Worm (Caenorhabditis elegans) whole organism, dauer: Measurements from ENCODE around the gene T03F6.3.
"Not testable (repeated sequence)": the region's sequence is repeated elsewhere in the genome, so short reads cannot be mapped to it uniquely, and the experiment has no call there.

Source experiments
- unc-62 ChIP-seq: sonication (generic microtip); optimal IDR thresholded peaks from 2 replicates; lab custom pipeline; 2017; ENCODE audit warnings: missing biosample characterization, missing genetic modification reagents, missing genetic modification characterization

Gene T03F6.3

DNA sequence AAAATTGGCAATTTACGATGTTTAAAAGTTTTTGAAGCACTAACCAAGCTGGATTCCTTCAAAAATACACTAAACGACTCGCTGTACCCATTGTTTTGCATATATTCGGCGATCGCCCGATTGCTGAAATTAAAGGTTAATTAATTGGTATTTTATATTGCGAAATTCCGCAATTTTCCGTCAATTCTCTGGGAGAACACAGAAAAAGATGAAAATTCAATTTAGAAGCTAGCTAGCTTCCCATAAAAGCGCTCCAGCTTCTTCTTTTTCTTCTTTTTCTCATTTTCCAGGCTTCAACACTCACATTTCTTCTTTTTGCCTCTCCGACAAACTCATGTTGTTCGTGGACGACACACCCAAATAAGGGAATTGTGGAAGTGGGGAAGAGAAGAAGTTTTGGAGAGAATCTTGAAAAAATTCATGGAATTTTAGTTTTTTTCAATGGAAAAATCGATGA, 12.9 kb upstream of the T03F6.3 start, which contains the start of gene lis-1:
Gene lis-1 (minus strand): TSS at position 407 of the 457 bp plus-strand sequence.
- TF ChIP-seq unc-62, result no peak

- no peak for TF ChIP-seq unc-62
Measured at ce11 chrIII:13377249-13377648, 11.9 kb upstream of the T03F6.3 start.

DNA sequence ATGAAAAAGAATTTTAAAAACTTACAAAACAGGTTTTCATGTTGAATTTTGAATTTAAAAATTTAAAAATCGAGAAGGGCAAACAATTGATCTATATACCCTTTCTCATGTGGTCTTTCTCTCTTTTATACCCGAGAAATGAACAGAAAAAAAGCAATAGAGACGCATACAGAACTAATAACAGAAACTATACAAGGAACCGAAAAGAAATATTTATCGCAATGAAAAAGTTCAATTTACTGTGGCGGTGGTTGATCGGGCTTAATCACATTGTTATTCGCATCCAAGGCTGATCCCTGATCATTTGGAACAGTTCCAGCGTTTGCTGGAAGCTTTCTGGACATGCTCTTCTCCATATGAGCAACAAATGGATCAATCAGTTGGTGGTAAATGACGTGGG, 11.0 kb upstream of the T03F6.3 start, which contains the start of gene T03F6.10:
Gene T03F6.10 (minus strand): TSS at position 101 of the 400 bp plus-strand sequence.
- no peak for TF ChIP-seq unc-62

ce11 chrIII:13380196-13380595, 9.0 kb upstream of the T03F6.3 start, which contains the start of gene T03F6.6:
Gene T03F6.6 (minus strand): TSS chrIII:13380296.
- TF ChIP-seq unc-62, result no peak

DNA sequence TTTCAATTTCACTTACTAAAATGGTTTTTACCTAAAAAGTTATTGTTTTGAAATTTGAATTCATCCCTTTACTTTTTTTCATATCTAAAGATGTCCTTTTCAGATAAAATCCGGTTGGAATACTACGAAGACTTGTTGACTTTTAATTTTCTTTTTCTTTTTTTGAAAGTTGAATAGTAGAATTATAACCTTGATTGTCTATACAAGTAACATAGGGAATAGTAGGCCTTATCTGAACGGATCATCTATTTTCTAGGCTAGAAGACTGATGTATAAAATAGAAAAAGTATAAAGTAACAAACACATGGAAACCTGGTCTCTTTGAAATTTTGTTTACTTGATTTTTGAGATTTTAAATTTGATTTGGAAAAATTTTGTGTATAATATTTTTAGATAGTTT, 8.3 kb upstream of the T03F6.3 start:
- TF ChIP-seq unc-62, result no peak

DNA sequence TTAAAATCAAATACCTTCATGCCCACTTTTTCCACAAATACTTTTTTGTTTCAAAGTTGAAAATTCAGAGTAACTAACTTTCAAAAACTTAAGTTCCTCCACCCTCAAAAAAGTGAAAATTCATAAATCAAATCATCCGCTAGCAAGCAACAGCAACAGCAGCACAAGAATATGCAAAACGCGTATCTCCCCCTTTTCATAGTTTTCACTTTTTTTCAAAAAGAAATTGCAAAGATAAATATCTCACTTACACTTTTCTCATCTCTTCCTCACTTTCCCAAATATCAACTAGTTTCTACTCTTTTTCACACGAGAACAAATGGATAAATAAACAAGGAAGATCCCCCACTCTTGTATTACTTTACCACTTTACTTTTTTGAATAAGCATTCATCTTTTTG, 7.5 kb upstream of the T03F6.3 start:
- TF ChIP-seq unc-62, result no peak

ce11 chrIII:13383159-13383558, 6.0 kb upstream of the T03F6.3 start:
- no peak for TF ChIP-seq unc-62

DNA sequence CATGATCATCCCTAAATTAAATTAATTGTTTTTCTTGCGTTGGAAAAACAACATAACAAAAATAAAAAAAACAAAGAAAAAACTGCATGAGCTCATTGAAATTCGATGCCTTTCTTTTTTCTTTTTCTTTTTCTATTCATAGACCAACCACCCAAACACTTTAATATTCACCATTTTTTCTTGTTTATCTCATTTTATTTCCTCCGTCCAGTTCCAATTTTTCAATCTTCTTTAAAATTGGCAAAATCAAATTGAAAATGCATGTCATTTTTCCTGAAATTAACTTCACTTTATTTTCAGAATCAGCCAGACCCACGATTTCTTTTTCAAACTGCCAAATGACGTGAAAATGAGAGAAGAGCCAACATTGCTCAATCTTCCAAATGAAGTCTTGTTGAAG, 3.3 kb upstream of the T03F6.3 start, which contains the start of gene T03F6.4:
Gene T03F6.4 (plus strand): TSS at position 301 of the 400 bp plus-strand sequence.
- TF ChIP-seq unc-62, result no peak

DNA sequence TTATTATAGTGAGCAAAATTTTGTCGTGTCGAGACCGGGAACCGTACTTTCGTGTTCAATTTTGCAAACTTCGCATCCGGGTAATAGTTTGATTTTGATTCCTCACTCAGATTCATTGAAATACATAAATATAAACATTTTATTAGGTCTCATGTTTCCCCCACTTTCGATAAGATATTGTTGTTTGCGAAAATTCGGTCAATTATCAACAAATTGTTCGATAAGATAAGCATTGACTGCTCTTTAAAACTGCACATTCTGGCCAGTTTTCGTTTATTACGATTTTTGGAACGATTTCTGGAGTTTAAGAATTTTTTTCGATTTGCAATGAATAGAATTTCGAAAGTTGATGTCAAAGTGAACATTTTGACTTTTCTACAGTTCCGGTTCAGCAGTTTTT, 574 bp upstream of the T03F6.3 start:
- TF ChIP-seq unc-62, result no peak

DNA sequence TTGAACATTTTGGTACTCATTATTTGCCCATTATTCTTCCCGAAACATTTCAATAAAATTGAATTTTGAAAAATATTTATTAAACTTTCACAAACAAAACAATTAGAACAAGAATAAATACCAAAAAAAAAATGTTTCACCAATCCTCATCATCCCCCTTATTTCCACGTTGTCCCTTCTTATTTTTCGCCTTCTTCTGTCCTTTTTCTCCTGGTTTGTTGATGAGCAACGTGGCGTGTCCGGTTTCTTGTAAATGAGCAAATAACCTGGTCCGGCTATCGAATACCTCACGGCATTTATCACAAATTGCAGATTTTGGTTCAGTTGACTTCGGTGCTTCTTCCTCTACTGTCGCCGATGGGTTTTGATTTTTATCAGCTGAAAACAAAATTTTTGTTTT, 1.6 kb downstream of the T03F6.3 start:
- no peak for TF ChIP-seq unc-62

DNA sequence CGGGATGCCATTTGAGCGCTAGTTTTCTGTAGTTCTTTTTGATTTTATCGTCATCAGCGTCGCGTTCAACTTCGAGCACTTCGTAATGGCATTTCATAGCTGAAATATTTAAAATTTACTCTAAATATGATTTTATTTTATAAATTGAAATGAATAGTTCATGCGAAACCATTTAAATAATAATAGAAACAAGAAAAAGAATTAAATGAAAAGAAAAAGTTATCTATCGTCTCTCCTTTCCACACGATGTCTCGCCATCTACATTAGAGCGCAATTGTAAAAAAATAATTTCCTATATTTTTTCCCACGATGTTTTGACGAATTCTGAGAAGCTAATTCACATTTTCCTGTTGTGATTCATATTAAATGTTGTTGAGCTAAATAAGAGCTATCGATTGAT, 4.0 kb downstream of the T03F6.3 start, which contains the start of gene dnj-17:
Gene dnj-17 (minus strand): TSS at position 101 of the 400 bp plus-strand sequence.
- no peak for TF ChIP-seq unc-62

- TF ChIP-seq unc-62, result no peak
Measured at ce11 chrIII:13393647-13394046, 4.5 kb downstream of the T03F6.3 start, which contains the start of gene qdpr-1. Gene qdpr-1 (plus strand): TSS chrIII:13393910.

- TF ChIP-seq unc-62, result no peak
Measured at ce11 chrIII:13395262-13395661, 6.1 kb downstream of the T03F6.3 start, which contains the start of gene F11F1.1. Gene F11F1.1 (plus strand): TSS chrIII:13395562.

ce11 chrIII:13401673-13402258, 12.6 kb downstream of the T03F6.3 start, which contains the start of the genes srlf-9 and srlf-10:
Gene srlf-9 (minus strand): TSS chrIII:13401773.
Gene srlf-10 (plus strand): TSS chrIII:13402208.
- TF ChIP-seq unc-62, result not testable (repeated sequence)

DNA sequence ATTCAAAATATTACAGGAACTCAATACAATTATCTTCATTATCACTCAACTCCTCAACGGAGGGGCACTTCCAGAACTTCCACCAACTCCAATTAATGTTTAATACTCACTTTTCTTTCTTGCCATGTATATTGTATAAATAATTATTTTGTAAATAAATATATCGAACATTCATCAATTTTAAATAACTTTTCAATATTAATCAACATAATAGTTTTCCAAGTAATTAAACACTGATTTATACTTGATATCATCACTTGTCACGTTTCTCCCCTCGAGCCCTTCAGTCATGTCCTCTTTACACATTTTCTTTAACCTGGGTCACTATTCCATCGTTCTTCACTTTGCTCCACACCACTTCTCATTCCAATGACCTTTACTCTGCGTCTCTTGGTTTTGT, 13.7 kb downstream of the T03F6.3 start, which contains the start of gene mig-18:
Gene mig-18 (plus strand): TSS at position 301 of the 400 bp plus-strand sequence.
- no peak for TF ChIP-seq unc-62

- TF ChIP-seq unc-62, result no peak
Measured at ce11 chrIII:13404418-13404817, 15.2 kb downstream of the T03F6.3 start, which contains the start of gene ttr-52. Gene ttr-52 (plus strand): TSS chrIII:13404718.

DNA sequence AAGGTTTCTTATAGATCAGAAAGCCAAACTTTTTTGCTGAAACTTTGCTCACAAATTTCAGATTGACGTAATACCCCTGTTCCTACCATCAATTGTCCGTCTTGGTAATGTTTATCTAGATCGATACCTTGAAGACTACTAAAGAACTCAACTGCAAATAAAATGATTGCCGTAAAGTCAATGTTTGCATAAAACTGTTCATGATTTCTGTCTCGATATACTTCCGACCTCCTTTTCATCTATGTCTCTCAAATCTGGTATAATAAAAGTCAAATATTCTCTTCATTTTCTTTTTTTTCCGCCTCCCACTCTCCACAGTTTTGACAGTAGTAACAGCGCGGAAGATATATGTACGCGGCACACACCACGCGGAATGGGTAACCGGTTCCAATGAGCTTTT, 16.3 kb downstream of the T03F6.3 start, which contains the start of gene nas-1:
Gene nas-1 (plus strand): TSS at position 301 of the 400 bp plus-strand sequence.
- TF ChIP-seq unc-62, result no peak

DNA sequence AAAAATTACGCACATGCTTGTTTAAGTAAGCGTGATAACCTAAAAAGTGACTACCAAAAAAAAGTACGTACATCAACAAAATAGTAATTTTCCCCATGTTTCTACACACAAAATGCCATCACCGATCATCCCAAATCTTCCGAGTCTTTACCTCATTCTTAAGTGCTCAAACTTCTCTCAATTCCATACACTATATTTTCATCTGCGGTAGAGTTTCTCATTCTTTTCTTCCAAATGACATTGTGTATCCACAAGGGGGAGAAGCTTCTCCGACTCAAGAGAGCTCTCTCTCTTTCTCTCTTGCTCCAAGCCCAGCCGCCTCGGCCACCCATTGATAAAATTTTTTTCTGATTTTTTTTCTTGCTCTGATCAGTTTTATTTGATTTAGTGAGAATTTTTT, 20.3 kb downstream of the T03F6.3 start, which contains the start of gene myo-6:
Gene myo-6 (plus strand): TSS at position 301 of the 400 bp plus-strand sequence.
- no peak for TF ChIP-seq unc-62
